Worm (Caenorhabditis elegans) whole organism, L2 larva: ENCODE measurements around the gene ZK418.2.

ENCODE experiments used
- C34F6.9 ChIP-seq: fragments of 150-350 bp; optimal IDR thresholded peaks from 2 replicates; lab custom pipeline; 2014; ENCODE audit warnings: missing biosample characterization, missing genetic modification characterization
- Y55F3AM.14 ChIP-seq: fragments of 200-800 bp; sonication (Bioruptor generic); optimal IDR thresholded peaks from 2 replicates; lab custom pipeline; 2018; ENCODE audit warnings: mild to moderate bottlenecking, missing genetic modification characterization, missing compliant biosample characterization
- aly-2 ChIP-seq: fragments of 150-350 bp; optimal IDR thresholded peaks from 2 replicates; lab custom pipeline; 2014; ENCODE audit warnings: missing biosample characterization, missing genetic modification characterization
- blmp-1 ChIP-seq: sonication (generic microtip); optimal IDR thresholded peaks from 2 replicates; lab custom pipeline; 2017; ENCODE audit warnings: missing genetic modification characterization, mild to moderate bottlenecking, missing compliant biosample characterization, antibody characterized with exemption, moderate library complexity; ENCODE audit not compliant: insufficient read depth
- ceh-16 ChIP-seq: fragments of 150-350 bp; optimal IDR thresholded peaks from 2 replicates; lab custom pipeline; 2014; ENCODE audit warnings: missing biosample characterization, missing genetic modification characterization
- crh-2 ChIP-seq: sonication (generic microtip); optimal IDR thresholded peaks from 2 replicates; lab custom pipeline; 2017; ENCODE audit warnings: missing biosample characterization, missing genetic modification characterization
- dmd-4 ChIP-seq: sonication (generic microtip); optimal IDR thresholded peaks from 2 replicates; lab custom pipeline; 2017; ENCODE audit warnings: missing biosample characterization, missing genetic modification characterization
- egl-27 ChIP-seq: sonication (generic microtip); optimal IDR thresholded peaks from 3 replicates; lab custom pipeline; 2017; ENCODE audit warnings: missing biosample characterization, missing genetic modification reagents, missing genetic modification characterization
- elt-1 ChIP-seq: fragments of 150-350 bp; optimal IDR thresholded peaks from 2 replicates; lab custom pipeline; 2014; ENCODE audit warnings: missing biosample characterization, missing genetic modification characterization
- elt-3 ChIP-seq: sonication (generic microtip); optimal IDR thresholded peaks from 2 replicates; lab custom pipeline; 2017; ENCODE audit warnings: missing biosample characterization, missing genetic modification characterization
- fos-1 ChIP-seq: fragments of 150-350 bp; optimal IDR thresholded peaks from 2 replicates; lab custom pipeline; 2014; ENCODE audit warnings: missing biosample characterization, missing genetic modification characterization
- gmeb-1 ChIP-seq: fragments of 150-350 bp; optimal IDR thresholded peaks from 2 replicates; lab custom pipeline; 2014; ENCODE audit warnings: missing biosample characterization, missing genetic modification characterization
- lin-11 ChIP-seq: fragments of 150-350 bp; sonication (generic microtip); optimal IDR thresholded peaks from 2 replicates; lab custom pipeline; 2014; ENCODE audit warnings: missing biosample characterization, missing genetic modification characterization, inconsistent platforms, mixed read lengths
- lin-39 ChIP-seq: fragments of 150-350 bp; optimal IDR thresholded peaks from 2 replicates; lab custom pipeline; 2014; ENCODE audit warnings: missing biosample characterization, missing genetic modification reagents, missing genetic modification characterization
- lsy-2 ChIP-seq, 2 experiments: fragments of 150-350 bp in 1 of 2; sonication (generic microtip) in 1 of 2; optimal IDR thresholded peaks; 2 replicates each; lab custom pipeline; 2014 to 2017; ENCODE audit warnings: missing biosample characterization in 2 of 2, missing genetic modification characterization in 2 of 2
- mab-5 ChIP-seq: fragments of 150-350 bp; optimal IDR thresholded peaks from 2 replicates; lab custom pipeline; 2014; ENCODE audit warnings: missing biosample characterization, missing genetic modification characterization
- mbf-1 ChIP-seq: sonication (generic microtip); optimal IDR thresholded peaks from 2 replicates; lab custom pipeline; 2017; ENCODE audit warnings: missing biosample characterization, missing genetic modification characterization
- nhr-11 ChIP-seq: fragments of 150-350 bp; optimal IDR thresholded peaks from 2 replicates; lab custom pipeline; 2014; ENCODE audit warnings: missing biosample characterization, missing genetic modification characterization
- nhr-12 ChIP-seq: fragments of 150-350 bp; optimal IDR thresholded peaks from 2 replicates; lab custom pipeline; 2014; ENCODE audit warnings: missing biosample characterization, missing genetic modification characterization
- nhr-129 ChIP-seq: fragments of 150-350 bp; optimal IDR thresholded peaks from 2 replicates; lab custom pipeline; 2014; ENCODE audit warnings: missing biosample characterization, missing genetic modification characterization
- nhr-23 ChIP-seq: fragments of 150-350 bp; optimal IDR thresholded peaks from 2 replicates; lab custom pipeline; 2014; ENCODE audit warnings: missing biosample characterization, missing genetic modification reagents, missing genetic modification characterization
- nhr-25 ChIP-seq: fragments of 150-350 bp; sonication (generic microtip); optimal IDR thresholded peaks from 3 replicates; lab custom pipeline; 2014; ENCODE audit warnings: missing biosample characterization, missing genetic modification characterization
- skn-1 ChIP-seq: sonication (generic microtip); optimal IDR thresholded peaks from 2 replicates; lab custom pipeline; 2017; ENCODE audit warnings: missing biosample characterization, missing genetic modification characterization
- sma-3 ChIP-seq: sonication (generic microtip); optimal IDR thresholded peaks from 2 replicates; lab custom pipeline; 2016; ENCODE audit warnings: missing genetic modification reagents, missing genetic modification characterization, missing compliant biosample characterization
- sma-9 ChIP-seq, 2 experiments: fragments of 150-350 bp in 1 of 2; sonication (generic microtip) in 1 of 2; optimal IDR thresholded peaks; 2 replicates each; lab custom pipeline; 2014 to 2016; ENCODE audit warnings: missing genetic modification characterization in 2 of 2, mild to moderate bottlenecking in 1 of 2, missing biosample characterization in 1 of 2, missing compliant biosample characterization in 1 of 2, missing genetic modification reagents in 1 of 2, moderate library complexity in 1 of 2
- snpc-4 ChIP-seq: fragments of 150-350 bp; optimal IDR thresholded peaks from 2 replicates; lab custom pipeline; 2014; ENCODE audit warnings: missing biosample characterization, missing genetic modification characterization
- unc-39 ChIP-seq: fragments of 150-350 bp; optimal IDR thresholded peaks from 2 replicates; lab custom pipeline; 2014; ENCODE audit warnings: missing biosample characterization, missing genetic modification characterization
- unc-55 ChIP-seq: fragments of 150-350 bp; sonication (generic microtip); optimal IDR thresholded peaks from 3 replicates; lab custom pipeline; 2014; ENCODE audit warnings: missing biosample characterization, missing genetic modification reagents, missing genetic modification characterization
- unc-62 ChIP-seq: fragments of 150-350 bp; optimal IDR thresholded peaks from 2 replicates; lab custom pipeline; 2014; ENCODE audit warnings: missing biosample characterization, missing genetic modification reagents, missing genetic modification characterization
- zag-1 ChIP-seq: fragments of 150-350 bp; optimal IDR thresholded peaks from 2 replicates; lab custom pipeline; 2014; ENCODE audit warnings: missing biosample characterization, missing genetic modification characterization
- ztf-4 ChIP-seq: fragments of 150-350 bp; optimal IDR thresholded peaks from 2 replicates; lab custom pipeline; 2014; ENCODE audit warnings: missing biosample characterization, missing genetic modification characterization

Gene ZK418.2

DNA sequence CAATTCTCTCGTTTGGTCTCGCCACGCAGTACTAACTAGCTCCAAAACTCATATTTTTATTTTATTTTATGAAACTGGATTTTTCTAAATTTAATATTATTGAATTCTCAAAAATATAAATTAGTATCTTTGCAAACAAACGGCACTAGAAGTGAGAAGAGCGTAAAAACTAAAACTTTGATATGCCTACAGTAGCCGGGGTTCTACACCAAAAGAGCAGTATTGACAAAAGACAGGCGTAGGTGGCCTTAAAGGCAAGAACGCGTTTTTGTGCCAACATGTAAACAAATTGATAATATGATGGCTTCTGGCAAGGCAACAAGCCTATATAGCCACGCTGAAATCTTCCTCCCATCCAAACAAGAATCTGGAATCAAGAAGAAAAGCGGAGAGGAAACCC lies 28.6 kb upstream of the ZK418.2 start, which contains the start of gene R01H2.1:
R01H2.1 (plus strand) TSS at position 301 of the 400 bp plus-strand sequence.
- TF ChIP-seq unc-39 (tag; lab: Kevin White, UChicago) (no peak), lin-39 (tag; lab: Kevin White, UChicago) (no peak), nhr-12 (no peak), elt-3 (tag; lab: Kevin White, UChicago) (no peak), ztf-4 (tag; lab: Kevin White, UChicago) (no peak), fos-1 (tag; lab: Kevin White, UChicago) (no peak)

DNA sequence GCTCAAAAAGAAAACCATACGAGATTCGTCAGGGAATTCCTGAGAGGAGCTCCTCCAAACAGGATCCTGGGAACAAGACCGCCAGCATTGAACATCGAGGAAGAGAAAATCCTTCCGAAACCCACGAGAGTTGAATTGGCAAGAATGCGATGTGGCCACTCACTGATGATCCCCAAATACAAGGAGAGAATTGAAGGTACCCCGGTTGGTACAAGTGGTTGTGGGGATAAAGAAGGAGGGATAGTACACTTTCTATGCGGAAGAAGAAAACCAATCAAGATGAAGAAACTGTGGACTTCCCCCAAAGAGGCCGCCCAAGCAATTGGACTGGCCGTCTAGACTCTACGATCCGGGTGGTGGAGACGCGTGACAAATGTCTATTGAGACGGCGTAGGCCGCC lies 28.1 kb upstream of the ZK418.2 start:
- no peak for TF ChIP-seq sma-3
- no peak for TF ChIP-seq dmd-4 (tag; lab: Kevin White, UChicago)
- TF ChIP-seq mbf-1 (tag; lab: Kevin White, UChicago), result no peak
- TF ChIP-seq blmp-1 (tag; lab: Kevin White, UChicago), result no peak
- TF ChIP-seq Y55F3AM.14, result no peak
- no peak for TF ChIP-seq sma-9 (GFP tag; optimal IDR thresholded peaks at IDR 0.05; lab: Kevin White, UChicago)
- TF ChIP-seq sma-9 (tag; optimal IDR thresholded peaks at IDR 0.05; lab: Kevin White, UChicago), result no peak
- no peak for TF ChIP-seq unc-55 (GFP tag; lab: Kevin White, UChicago)
- no peak for TF ChIP-seq ceh-16
- TF ChIP-seq gmeb-1 (tag; lab: Kevin White, UChicago), result no peak
- no peak for TF ChIP-seq ztf-4 (tag; lab: Kevin White, UChicago)
- TF ChIP-seq lsy-2 (tag; optimal IDR thresholded peaks at IDR 0.05; lab: Kevin White, UChicago), result no peak

DNA sequence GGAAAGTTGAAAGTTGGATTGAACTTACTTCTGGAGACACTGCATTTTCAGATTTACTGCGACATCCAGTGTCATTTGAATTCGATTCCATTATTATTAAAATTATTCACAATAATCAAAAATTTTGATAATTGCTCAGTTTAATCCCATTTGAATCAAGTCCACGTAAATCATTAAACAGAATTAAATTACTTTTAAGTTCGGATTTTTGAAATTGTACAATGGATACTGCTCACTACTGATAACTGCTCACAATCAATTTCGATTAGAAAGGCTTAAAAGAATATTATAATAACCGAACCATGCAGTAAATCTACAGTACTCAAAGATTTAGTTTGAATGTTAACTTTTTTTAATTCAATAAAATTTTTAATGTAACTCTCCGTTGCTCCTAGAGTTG lies 27.0 kb upstream of the ZK418.2 start, which contains the start of gene R01H2.4:
R01H2.4 (minus strand) TSS at position 101 of the 400 bp plus-strand sequence.
- no peak for TF ChIP-seq unc-55 (GFP tag; lab: Kevin White, UChicago)
- no peak for TF ChIP-seq egl-27 (tag; lab: Kevin White, UChicago)
- no peak for TF ChIP-seq unc-39 (tag; lab: Kevin White, UChicago)
- no peak for TF ChIP-seq mab-5 (tag; lab: Kevin White, UChicago)
- TF ChIP-seq nhr-25 (tag; lab: Kevin White, UChicago), result no peak
- no peak for TF ChIP-seq lsy-2 (tag; optimal IDR thresholded peaks at IDR 0.05; lab: Kevin White, UChicago)
- no peak for TF ChIP-seq nhr-23 (tag; lab: Kevin White, UChicago)

DNA sequence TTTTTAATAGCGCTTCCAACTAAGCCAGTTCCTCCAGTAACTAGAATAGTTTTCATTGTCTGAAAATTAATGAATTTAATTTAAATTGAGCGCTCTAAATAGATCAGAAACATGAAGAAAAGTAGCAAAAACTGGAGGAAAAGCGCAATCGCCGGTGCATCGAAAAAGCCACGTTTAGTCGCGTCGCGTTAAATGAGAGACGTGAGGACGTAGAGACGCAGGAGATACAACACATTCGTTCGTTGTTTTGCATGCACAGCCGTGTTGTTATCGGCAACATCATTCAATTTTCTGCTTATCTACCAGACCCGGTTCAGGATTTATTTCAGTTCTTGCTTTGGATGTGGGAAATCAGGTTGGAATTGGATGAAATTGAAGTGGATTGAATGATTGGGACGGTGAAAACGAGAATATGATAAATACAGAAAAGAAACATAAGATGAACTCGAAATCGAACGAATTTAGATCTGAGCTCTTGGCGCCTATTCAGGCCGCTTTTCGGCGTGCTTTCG lies 23.7 kb upstream of the ZK418.2 start, which contains the start of gene ger-1:
ger-1 (minus strand) TSS at position 93 of the 512 bp plus-strand sequence.
- no peak for TF ChIP-seq dmd-4 (tag; lab: Kevin White, UChicago)
- no peak for TF ChIP-seq lsy-2 (tag; optimal IDR thresholded peaks at IDR 0.05; lab: Kevin White, UChicago)
- TF ChIP-seq mbf-1 (tag; lab: Kevin White, UChicago), result no peak
- TF ChIP-seq lin-11, result no peak
- TF ChIP-seq skn-1 (tag; lab: Kevin White, UChicago), result no peak
- no peak for TF ChIP-seq lin-39 (tag; lab: Kevin White, UChicago)
- TF ChIP-seq nhr-25 (tag; lab: Kevin White, UChicago), result no peak
- no peak for TF ChIP-seq nhr-11 (tag; lab: Kevin White, UChicago)

DNA sequence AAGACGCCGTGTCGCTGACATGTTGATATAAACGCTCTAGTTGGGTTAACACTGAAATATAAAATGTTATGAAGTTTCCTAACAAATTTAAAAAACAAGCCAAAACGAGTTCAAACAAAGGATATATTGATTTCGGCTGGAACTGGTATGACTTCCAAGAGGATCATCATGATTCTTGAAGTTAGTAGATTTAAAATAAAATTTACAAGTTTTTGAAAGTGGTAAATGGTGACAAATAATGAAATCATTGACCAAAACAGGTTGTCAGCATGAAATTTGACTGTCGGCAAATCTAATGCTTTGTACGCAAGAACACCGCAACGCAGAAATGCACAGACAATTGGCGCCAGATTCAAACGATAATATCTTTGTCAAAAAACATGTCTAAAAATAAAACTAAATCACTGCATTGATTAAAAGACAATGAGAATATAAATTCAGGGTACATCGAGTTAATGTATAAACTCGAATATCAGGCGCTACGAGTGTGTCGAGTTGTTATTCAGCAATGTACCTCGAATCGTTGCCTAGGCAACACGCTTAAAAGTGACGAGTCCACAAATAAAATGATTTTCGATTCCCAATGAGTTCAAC lies 22.5 kb upstream of the ZK418.2 start, which contains the start of the genes ubc-18 and R01H2.8:
ubc-18 (minus strand) TSS at position 51 of the 594 bp plus-strand sequence.
R01H2.8 (plus strand) TSS at position 544 of the 594 bp plus-strand sequence.
- no peak for TF ChIP-seq dmd-4 (tag; lab: Kevin White, UChicago)
- peak; percentile 6 for TF ChIP-seq sma-9 (GFP tag; optimal IDR thresholded peaks at IDR 0.05; lab: Kevin White, UChicago)
- TF ChIP-seq sma-9 (tag; optimal IDR thresholded peaks at IDR 0.05; lab: Kevin White, UChicago), result no peak
- peak; percentile 68 for TF ChIP-seq nhr-129 (tag; lab: Kevin White, UChicago)
- peak; percentile 17 for TF ChIP-seq egl-27 (tag; lab: Kevin White, UChicago)
- no peak for TF ChIP-seq elt-1 (tag; lab: Kevin White, UChicago)
- peak; percentile 41 for TF ChIP-seq crh-2 (tag; lab: Kevin White, UChicago)
- TF ChIP-seq elt-3 (tag; lab: Kevin White, UChicago), result no peak
- TF ChIP-seq lin-11, result no peak
- TF ChIP-seq unc-62, result no peak
- peak; percentile 65 for TF ChIP-seq C34F6.9 (tag; lab: Kevin White, UChicago)
- peak; percentile 56 for TF ChIP-seq unc-55 (GFP tag; lab: Kevin White, UChicago)
- TF ChIP-seq gmeb-1 (tag; lab: Kevin White, UChicago), result peak; percentile 88
- no peak for TF ChIP-seq zag-1
- no peak for TF ChIP-seq aly-2 (tag; lab: Kevin White, UChicago)
- no peak for TF ChIP-seq snpc-4
- peak in 1 of 2 experiments; percentile 68 for TF ChIP-seq lsy-2 (tag; optimal IDR thresholded peaks at IDR 0.05; lab: Kevin White, UChicago)
